Fruit fly (Drosophila melanogaster): Measurements from ENCODE around the gene ATPsynCF6.

dm6 chr3R:23388798-23389197 is 32.9 kb upstream of the ATPsynCF6 start, which contains the start of gene CG31515:
- TF ChIP-seq CG12768 (GFP tag; optimal IDR thresholded peaks at IDR 0.05) (no peak), CG5204 (GFP tag; optimal IDR thresholded peaks at IDR 0.05) (no peak)

Measured in whole organism, adult.